Worm (Caenorhabditis elegans) whole organism, L2 larva: Measurements from ENCODE around the gene Y73F8A.1159.

ENCODE experiments used
- R02D3.7 ChIP-seq: fragments of 150-350 bp; optimal IDR thresholded peaks from 2 replicates; lab custom pipeline; 2014; ENCODE audit warnings: missing biosample characterization, missing genetic modification characterization
- ama-1 ChIP-seq: fragments of 150-350 bp; optimal IDR thresholded peaks from 2 replicates; lab custom pipeline; 2018; ENCODE audit warnings: inconsistent platforms
- crh-2 ChIP-seq: sonication (generic microtip); optimal IDR thresholded peaks from 2 replicates; lab custom pipeline; 2017; ENCODE audit warnings: missing biosample characterization, missing genetic modification characterization
- egl-27 ChIP-seq: sonication (generic microtip); optimal IDR thresholded peaks from 3 replicates; lab custom pipeline; 2017; ENCODE audit warnings: missing biosample characterization, missing genetic modification reagents, missing genetic modification characterization
- fos-1 ChIP-seq: fragments of 150-350 bp; optimal IDR thresholded peaks from 2 replicates; lab custom pipeline; 2014; ENCODE audit warnings: missing biosample characterization, missing genetic modification characterization
- lin-13 ChIP-seq: fragments of 150-350 bp; optimal IDR thresholded peaks from 2 replicates; lab custom pipeline; 2014; ENCODE audit warnings: missing biosample characterization, missing genetic modification reagents, missing genetic modification characterization
- nhr-11 ChIP-seq: fragments of 150-350 bp; optimal IDR thresholded peaks from 2 replicates; lab custom pipeline; 2014; ENCODE audit warnings: missing biosample characterization, missing genetic modification characterization
- nhr-12 ChIP-seq: fragments of 150-350 bp; optimal IDR thresholded peaks from 2 replicates; lab custom pipeline; 2014; ENCODE audit warnings: missing biosample characterization, missing genetic modification characterization
- nhr-237 ChIP-seq: fragments of 150-350 bp; optimal IDR thresholded peaks from 2 replicates; lab custom pipeline; 2014; ENCODE audit warnings: missing biosample characterization, missing genetic modification characterization
- skn-1 ChIP-seq: sonication (generic microtip); optimal IDR thresholded peaks from 2 replicates; lab custom pipeline; 2017; ENCODE audit warnings: missing biosample characterization, missing genetic modification characterization
- zag-1 ChIP-seq: fragments of 150-350 bp; optimal IDR thresholded peaks from 2 replicates; lab custom pipeline; 2014; ENCODE audit warnings: missing biosample characterization, missing genetic modification characterization

ce11 chrIV:15390927-15391326, at the start of gene Y73F8A.1159:
- TF ChIP-seq fos-1, result no peak
- no peak for TF ChIP-seq nhr-237 (tag; lab: Kevin White, UChicago)
- no peak for TF ChIP-seq nhr-11 (tag; lab: Kevin White, UChicago)
- TF ChIP-seq skn-1 (tag; lab: Kevin White, UChicago), result no peak
- no peak for TF ChIP-seq R02D3.7
- TF ChIP-seq nhr-12 (tag; lab: Kevin White, UChicago), result no peak
- TF ChIP-seq ama-1 (lab: Kevin White, UChicago), result no peak
- no peak for TF ChIP-seq egl-27 (tag; lab: Kevin White, UChicago)
- no peak for TF ChIP-seq lin-13 (GFP tag; lab: Kevin White, UChicago)
- no peak for TF ChIP-seq zag-1
- no peak for TF ChIP-seq crh-2 (tag; lab: Kevin White, UChicago)
